Fruit fly (Drosophila melanogaster) Kc167 (cell line): ENCODE results near the gene Duox.

Experiments used
- Myc ChIP-seq: fragments of >200 bp; optimal IDR thresholded peaks from 2 replicates; lab custom pipeline; 2017; ENCODE audit warnings: missing external identifiers
- h ChIP-seq: fragments of >200 bp; optimal IDR thresholded peaks from 3 replicates; lab custom pipeline; 2018; ENCODE audit warnings: missing external identifiers
- insv ChIP-seq: fragments of >200 bp; optimal IDR thresholded peaks from 3 replicates; lab custom pipeline; 2018; ENCODE audit warnings: missing external identifiers
- psq ChIP-seq: fragments of >200 bp; optimal IDR thresholded peaks from 2 replicates; lab custom pipeline; 2017; ENCODE audit warnings: missing external identifiers
- ttk ChIP-seq: sonication (Bioruptor generic); optimal IDR thresholded peaks from 2 replicates; lab custom pipeline; 2017; ENCODE audit warnings: missing external identifiers

DNA sequence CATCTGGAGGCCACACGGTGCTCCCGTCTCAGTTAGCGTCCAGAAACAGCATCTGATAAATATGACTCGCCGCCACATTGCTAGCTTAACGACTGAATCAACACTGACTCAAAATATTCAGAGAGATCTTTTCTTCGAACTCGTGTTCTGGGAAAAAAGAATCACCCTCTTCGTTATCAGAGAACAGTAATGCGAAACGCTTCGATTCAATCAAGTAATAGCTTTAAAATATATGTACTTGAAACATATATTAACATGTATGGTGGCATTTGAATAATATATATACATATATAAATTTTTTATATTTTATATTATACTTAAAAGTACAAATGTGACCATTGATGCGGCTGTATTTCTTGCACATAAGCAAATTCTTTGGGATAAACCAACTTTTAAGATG lies 15.6 kb upstream of the Duox start, which contains the start of gene CG18557:
- TF ChIP-seq Myc (lab: Kevin White, UChicago), result no peak
- TF ChIP-seq psq (lab: Kevin White, UChicago), result no peak
- no peak for TF ChIP-seq ttk
- no peak for TF ChIP-seq insv (lab: Kevin White, UChicago)
- no peak for TF ChIP-seq h (lab: Kevin White, UChicago)
